Worm (Caenorhabditis elegans) whole organism, L4 larva: ENCODE results near the gene ctf-18.
A peak's percentile ranks its signal among the peaks of the same experiment; 100 is the strongest.

ENCODE experiments used
- Y105C5A.15 ChIP-seq: fragments of 200-800 bp; sonication (Bioruptor generic); IDR thresholded peaks from 2 replicates; pipeline ENCODE4 v1.3.6; 2022; ENCODE audit warnings: missing genetic modification characterization, missing compliant biosample characterization
- Y75B8A.6 ChIP-seq: fragments of 200-800 bp; sonication (Bioruptor generic); IDR thresholded peaks from 2 replicates; pipeline ENCODE4 v1.3.6; 2022; ENCODE audit warnings: missing genetic modification reagents, missing genetic modification characterization, missing compliant biosample characterization
- ZK337.2 ChIP-seq: fragments of 200-800 bp; sonication (Bioruptor generic); IDR thresholded peaks from 2 replicates; pipeline ENCODE4 v1.3.6; 2022; ENCODE audit warnings: missing genetic modification reagents, missing genetic modification characterization, missing compliant biosample characterization
- ZK546.5 ChIP-seq, 2 experiments: sonication (generic microtip); optimal IDR thresholded peaks; 2 replicates each; lab custom pipeline; 2017; ENCODE audit warnings: missing biosample characterization in 2 of 2, missing genetic modification characterization in 2 of 2
- aha-1 ChIP-seq: fragments of 150-350 bp; peaks from one replicate; lab custom pipeline; 2014; ENCODE audit warnings: missing biosample characterization, missing genetic modification characterization
- arid-1 ChIP-seq: fragments of 200-800 bp; sonication (Bioruptor generic); conservative IDR thresholded peaks from 2 replicates; pipeline ENCODE4 v1.3.6; 2022; ENCODE audit warnings: missing genetic modification reagents, missing genetic modification characterization, missing compliant biosample characterization
- ceh-20 ChIP-seq: fragments of 200-800 bp; sonication (Bioruptor generic); IDR thresholded peaks from 2 replicates; pipeline ENCODE4 v1.3.6; 2022; ENCODE audit warnings: missing genetic modification reagents, missing genetic modification characterization, missing compliant biosample characterization
- ceh-32 ChIP-seq: sonication (generic microtip); optimal IDR thresholded peaks from 2 replicates; lab custom pipeline; 2016; ENCODE audit warnings: mild to moderate bottlenecking, missing genetic modification characterization, missing compliant biosample characterization; ENCODE audit not compliant: poor library complexity
- ceh-82 ChIP-seq: sonication (generic microtip); optimal IDR thresholded peaks from 2 replicates; lab custom pipeline; 2017; ENCODE audit warnings: missing biosample characterization, missing genetic modification characterization
- ces-1 ChIP-seq: fragments of 150-350 bp; sonication (generic microtip); optimal IDR thresholded peaks from 4 replicates; lab custom pipeline; 2014; ENCODE audit warnings: missing biosample characterization, missing genetic modification reagents, missing genetic modification characterization
- ctbp-1 ChIP-seq: fragments of 200-800 bp; sonication (Bioruptor generic); IDR thresholded peaks from 2 replicates; pipeline ENCODE4 v1.3.6; 2022; ENCODE audit warnings: missing genetic modification reagents, missing genetic modification characterization, missing compliant biosample characterization
- dpl-1 ChIP-seq: fragments of 150-350 bp; optimal IDR thresholded peaks from 2 replicates; lab custom pipeline; 2014; ENCODE audit warnings: missing biosample characterization, missing genetic modification reagents, missing genetic modification characterization
- dve-1 ChIP-seq: sonication (generic microtip); optimal IDR thresholded peaks from 2 replicates; lab custom pipeline; 2017; ENCODE audit warnings: antibody characterized with exemption, mild to moderate bottlenecking, missing genetic modification characterization, missing compliant biosample characterization; ENCODE audit not compliant: insufficient read depth
- fkh-10 ChIP-seq: fragments of 150-350 bp; optimal IDR thresholded peaks from 2 replicates; lab custom pipeline; 2014; ENCODE audit warnings: missing biosample characterization, missing genetic modification reagents, missing genetic modification characterization
- gei-8 ChIP-seq: fragments of 200-800 bp; sonication (Bioruptor generic); optimal IDR thresholded peaks from 2 replicates; lab custom pipeline; 2018; ENCODE audit warnings: mild to moderate bottlenecking, missing genetic modification characterization, missing compliant biosample characterization
- hif-1 ChIP-seq, 2 experiments: sonication (generic microtip); optimal IDR thresholded peaks; 2 replicates each; lab custom pipeline; 2016 to 2017; ENCODE audit warnings: missing compliant biosample characterization in 2 of 2, missing genetic modification characterization in 2 of 2, missing genetic modification reagents in 2 of 2, missing genotype in 2 of 2, mild to moderate bottlenecking in 1 of 2
- hlh-11 ChIP-seq: fragments of 200-800 bp; sonication (Bioruptor generic); optimal IDR thresholded peaks from 2 replicates; lab custom pipeline; 2018; ENCODE audit warnings: mild to moderate bottlenecking, missing genetic modification characterization, missing compliant biosample characterization
- lim-7 ChIP-seq: fragments of 200-800 bp; sonication (Bioruptor generic); IDR thresholded peaks from 2 replicates; pipeline ENCODE4 v1.3.6; 2022; ENCODE audit warnings: missing genetic modification characterization, missing compliant biosample characterization
- lin-13 ChIP-seq: fragments of 150-350 bp; optimal IDR thresholded peaks from 2 replicates; lab custom pipeline; 2014; ENCODE audit warnings: missing biosample characterization, missing genetic modification reagents, missing genetic modification characterization
- lin-38 ChIP-seq: fragments of 200-800 bp; sonication (Bioruptor generic); IDR thresholded peaks from 2 replicates; pipeline ENCODE4 v1.3.6; 2022; ENCODE audit warnings: missing genetic modification reagents, missing genetic modification characterization, missing compliant biosample characterization
- lin-39 ChIP-seq: fragments of 150-350 bp; optimal IDR thresholded peaks from 2 replicates; lab custom pipeline; 2014; ENCODE audit warnings: missing biosample characterization, missing genetic modification reagents, missing genetic modification characterization
- lir-3 ChIP-seq: sonication (generic microtip); optimal IDR thresholded peaks from 2 replicates; lab custom pipeline; 2016; ENCODE audit warnings: mild to moderate bottlenecking, missing genetic modification characterization, missing compliant biosample characterization
- mdl-1 ChIP-seq, 2 experiments: fragments of 150-350 bp in 1 of 2; sonication (generic microtip) in 1 of 2; optimal IDR thresholded peaks; 2 replicates each; lab custom pipeline; 2014 to 2017; ENCODE audit warnings: missing biosample characterization in 2 of 2, missing genetic modification characterization in 2 of 2
- mes-2 ChIP-seq: sonication (generic microtip); optimal IDR thresholded peaks from 2 replicates; lab custom pipeline; 2016; ENCODE audit warnings: missing genotype, mild to moderate bottlenecking, missing genetic modification characterization, missing compliant biosample characterization; ENCODE audit not compliant: poor library complexity, severe bottlenecking
- mxl-3 ChIP-seq: fragments of 200-800 bp; sonication (Bioruptor generic); optimal IDR thresholded peaks from 2 replicates; lab custom pipeline; 2018; ENCODE audit warnings: mild to moderate bottlenecking, missing genetic modification characterization, missing compliant biosample characterization
- nhr-11 ChIP-seq: fragments of 150-350 bp; optimal IDR thresholded peaks from 2 replicates; lab custom pipeline; 2014; ENCODE audit warnings: missing biosample characterization, missing genetic modification characterization
- nhr-237 ChIP-seq: sonication (generic microtip); optimal IDR thresholded peaks from 2 replicates; lab custom pipeline; 2017; ENCODE audit warnings: missing biosample characterization, missing genetic modification characterization
- nhr-25 ChIP-seq: sonication (generic microtip); optimal IDR thresholded peaks from 2 replicates; lab custom pipeline; 2017; ENCODE audit warnings: missing genetic modification characterization, mild to moderate bottlenecking, missing compliant biosample characterization, antibody characterized with exemption, moderate library complexity, borderline replicate concordance; ENCODE audit not compliant: insufficient read depth
- nhr-41 ChIP-seq: fragments of 200-800 bp; sonication (Bioruptor generic); IDR thresholded peaks from 2 replicates; pipeline ENCODE4 v1.3.6; 2022; ENCODE audit warnings: missing genetic modification reagents, missing genetic modification characterization, missing compliant biosample characterization
- nhr-6 ChIP-seq: fragments of 150-350 bp; optimal IDR thresholded peaks from 2 replicates; lab custom pipeline; 2014; ENCODE audit warnings: missing biosample characterization, missing genetic modification characterization
- nhr-76 ChIP-seq: fragments of 150-350 bp; optimal IDR thresholded peaks from 2 replicates; lab custom pipeline; 2014; ENCODE audit warnings: missing biosample characterization, missing genetic modification characterization
- pha-4 ChIP-seq, 2 experiments: fragments of 150-350 bp in 1 of 2; fragments of 200-800 bp in 1 of 2; sonication (Bioruptor generic) in 1 of 2; IDR thresholded peaks in 1 of 2; optimal IDR thresholded peaks in 1 of 2; 2 replicates each; pipeline versions ENCODE4 v1.3.6 to Lab custom; 2014 to 2022; ENCODE audit warnings: missing genetic modification characterization in 2 of 2, missing genetic modification reagents in 2 of 2, missing biosample characterization in 1 of 2, missing compliant biosample characterization in 1 of 2
- rbr-2 ChIP-seq: sonication (generic microtip); optimal IDR thresholded peaks from 2 replicates; lab custom pipeline; 2016; ENCODE audit warnings: missing genotype, missing genetic modification characterization, missing compliant biosample characterization
- snpc-1.2 ChIP-seq: fragments of 200-800 bp; sonication (Bioruptor generic); IDR thresholded peaks from 2 replicates; pipeline ENCODE4 v1.3.6; 2022; ENCODE audit warnings: missing genetic modification reagents, missing genetic modification characterization, missing compliant biosample characterization
- snpc-4 ChIP-seq: fragments of 150-350 bp; optimal IDR thresholded peaks from 2 replicates; lab custom pipeline; 2014; ENCODE audit warnings: missing biosample characterization, missing genetic modification characterization
- tag-97 ChIP-seq: fragments of 200-800 bp; sonication (Bioruptor generic); IDR thresholded peaks from 2 replicates; pipeline ENCODE4 v1.3.6; 2022; ENCODE audit warnings: missing genetic modification characterization, missing compliant biosample characterization
- unc-130 ChIP-seq: sonication (generic microtip); optimal IDR thresholded peaks from 2 replicates; lab custom pipeline; 2016; ENCODE audit warnings: missing genetic modification reagents, missing genetic modification characterization, missing compliant biosample characterization
- unc-62 ChIP-seq, 3 experiments: fragments of 150-350 bp in 1 of 3; sonication (generic microtip); optimal IDR thresholded peaks in 2 of 3; peaks in 1 of 3; 1 replicate in 1 of 3; 2 replicates in 2 of 3; lab custom pipeline; 2014 to 2017; ENCODE audit warnings: missing biosample characterization in 3 of 3, missing genetic modification characterization in 3 of 3, missing genetic modification reagents in 3 of 3, missing genotype in 1 of 3
- zfp-3 ChIP-seq: fragments of 200-800 bp; sonication (Bioruptor generic); conservative IDR thresholded peaks from 2 replicates; pipeline ENCODE4 v1.3.6; 2022; ENCODE audit warnings: missing genetic modification reagents, missing genetic modification characterization, missing compliant biosample characterization
- zip-2 ChIP-seq: fragments of 150-350 bp; optimal IDR thresholded peaks from 2 replicates; lab custom pipeline; 2014; ENCODE audit warnings: missing biosample characterization, missing genetic modification characterization
- ztf-7 ChIP-seq: fragments of 150-350 bp; optimal IDR thresholded peaks from 2 replicates; lab custom pipeline; 2014; ENCODE audit warnings: missing biosample characterization, missing genetic modification characterization

The ctf-18 gene

ce11 chrIV:10090358-10090757 lies 36.1 kb downstream of the ctf-18 start, which contains the start of gene ttbk-5:
Gene ttbk-5, plus strand, starts transcription at chrIV:10090658.
- TF ChIP-seq ctbp-1 (no peak), Y105C5A.15 (GFP tag; lab: Robert Waterston, UW) (no peak), Y75B8A.6 (GFP tag; lab: Robert Waterston, UW) (no peak), fkh-10 (GFP tag; lab: Kevin White, UChicago) (no peak), zfp-3 (no peak), zip-2 (no peak), ces-1 (GFP tag; lab: Kevin White, UChicago) (no peak), dve-1 (tag; lab: Kevin White, UChicago) (no peak), lin-39 (tag; lab: Kevin White, UChicago) (no peak), ztf-7 (tag; lab: Kevin White, UChicago) (no peak), nhr-25 (no peak), snpc-1.2 (GFP tag; lab: Robert Waterston, UW) (no peak), unc-62 (GFP tag; optimal IDR thresholded peaks at IDR 0.05 in 1 of 2; lab: Kevin White, UChicago) (no peak), unc-62 (tag; optimal IDR thresholded peaks at IDR 0.05; lab: Kevin White, UChicago) (no peak), ceh-20 (GFP tag; lab: Robert Waterston, UW) (no peak), mdl-1 (tag; optimal IDR thresholded peaks at IDR 0.05; lab: Kevin White, UChicago) (no peak), lim-7 (GFP tag; lab: Robert Waterston, UW) (no peak), tag-97 (GFP tag; lab: Robert Waterston, UW) (no peak), nhr-76 (tag; lab: Kevin White, UChicago) (no peak), nhr-11 (tag; lab: Kevin White, UChicago) (no peak)

- TF ChIP-seq hif-1 (tag; optimal IDR thresholded peaks at IDR 0.05; lab: Kevin White, UChicago) (no peak), mes-2 (tag; lab: Kevin White, UChicago) (no peak), gei-8 (GFP tag; lab: Kevin White, UChicago) (no peak), ZK546.5 (tag; optimal IDR thresholded peaks at IDR 0.05; lab: Kevin White, UChicago) (no peak), lir-3 (tag; lab: Kevin White, UChicago) (no peak), hlh-11 (tag; lab: Kevin White, UChicago) (no peak), ces-1 (GFP tag; lab: Kevin White, UChicago) (no peak), ceh-82 (tag; lab: Kevin White, UChicago) (no peak), nhr-237 (no peak), rbr-2 (tag; lab: Kevin White, UChicago) (no peak), arid-1 (no peak), ceh-32 (tag; lab: Kevin White, UChicago) (no peak), unc-62 (GFP tag; optimal IDR thresholded peaks at IDR 0.05 in 1 of 2; lab: Kevin White, UChicago) (no peak), unc-62 (tag; optimal IDR thresholded peaks at IDR 0.05; lab: Kevin White, UChicago) (no peak), dve-1 (tag; lab: Kevin White, UChicago) (no peak)
Observed at ce11 chrIV:10089777-10090176, 36.7 kb downstream of the ctf-18 start, which contains the start of gene ttr-39. Gene ttr-39, minus strand, starts transcription at chrIV:10089877.

- TF ChIP-seq unc-130 (GFP tag; lab: Kevin White, UChicago), result peak; percentile 82
- TF ChIP-seq mxl-3 (GFP tag; lab: Kevin White, UChicago), result peak; percentile 27
- peak; percentile 82 for TF ChIP-seq dpl-1 (GFP tag; lab: Kevin White, UChicago)
- no peak for TF ChIP-seq nhr-41 (GFP tag; lab: Robert Waterston, UW)
- peak; percentile 90 for TF ChIP-seq aha-1
- peak; percentile 95 for TF ChIP-seq mes-2 (tag; lab: Kevin White, UChicago)
- peak; percentile 37 for TF ChIP-seq lin-13 (GFP tag; lab: Kevin White, UChicago)
- TF ChIP-seq hlh-11 (tag; lab: Kevin White, UChicago), result peak; percentile 19
- TF ChIP-seq mdl-1 (tag; optimal IDR thresholded peaks at IDR 0.05; lab: Kevin White, UChicago), result peak in 1 of 2 experiments; percentile 0
- no peak for TF ChIP-seq hif-1 (tag; optimal IDR thresholded peaks at IDR 0.05; lab: Kevin White, UChicago)
- no peak for TF ChIP-seq snpc-4 (tag; lab: Kevin White, UChicago)
- TF ChIP-seq rbr-2 (tag; lab: Kevin White, UChicago), result peak; percentile 43
- peak; percentile 59; the same call in 1 of the 2 replicates for TF ChIP-seq ZK337.2 (GFP tag; lab: Robert Waterston, UW)
- peak; percentile 35 for TF ChIP-seq nhr-11 (tag; lab: Kevin White, UChicago)
- TF ChIP-seq unc-62 (GFP tag; optimal IDR thresholded peaks at IDR 0.05 in 1 of 2; lab: Kevin White, UChicago), result no peak
- TF ChIP-seq unc-62 (tag; optimal IDR thresholded peaks at IDR 0.05; lab: Kevin White, UChicago), result no peak
- no peak for TF ChIP-seq pha-4 (GFP tag; IDR thresholded peaks at IDR 0.05; lab: Robert Waterston, UW)
- TF ChIP-seq pha-4 (tag; optimal IDR thresholded peaks at IDR 0.05; lab: Kevin White, UChicago), result peak; percentile 76
- peak; percentile 94 for TF ChIP-seq lin-38 (GFP tag; lab: Robert Waterston, UW)
- peak; percentile 55; the same call in 1 of the 2 replicates for TF ChIP-seq snpc-1.2 (GFP tag; lab: Robert Waterston, UW)
- TF ChIP-seq nhr-6 (tag; lab: Kevin White, UChicago), result peak; percentile 82
Observed at ce11 chrIV:10085401-10086187, 40.9 kb downstream of the ctf-18 start, which contains the start of the genes col-2 and ndc-80. Gene col-2, minus strand, starts transcription at chrIV:10085451. Gene ndc-80, plus strand, starts transcription at chrIV:10086137.
